Fruit fly (Drosophila melanogaster) whole organism, embryonic: ENCODE results near the gene CG33230.

ENCODE experiments used
- B-H1 ChIP-seq: fragments of 200-800 bp; sonication (Bioruptor generic); IDR thresholded peaks from 3 replicates; pipeline ENCODE4 v1.3.6; 2022; ENCODE audit warnings: missing biosample characterization, missing genetic modification characterization
- Blimp-1 ChIP-seq: fragments of 200-800 bp; sonication (Bioruptor generic); optimal IDR thresholded peaks from 3 replicates; lab custom pipeline; 2018; ENCODE audit warnings: missing biosample characterization, missing genetic modification characterization, mild to moderate bottlenecking, moderate library complexity, missing genetic modification reagents
- CG10431 ChIP-seq: fragments of 200-800 bp; sonication (Bioruptor generic); optimal IDR thresholded peaks from 3 replicates; lab custom pipeline; 2018; ENCODE audit warnings: missing biosample characterization, mild to moderate bottlenecking, missing genetic modification characterization
- CG12071 ChIP-seq: fragments of 200-800 bp; sonication (Bioruptor generic); optimal IDR thresholded peaks from 3 replicates; lab custom pipeline; 2018; ENCODE audit warnings: missing biosample characterization, mild to moderate bottlenecking, missing genetic modification characterization
- CG14710 ChIP-seq: fragments of 200-800 bp; sonication (Bioruptor generic); optimal IDR thresholded peaks from 3 replicates; lab custom pipeline; 2019; ENCODE audit warnings: missing biosample characterization, mild to moderate bottlenecking, missing genetic modification characterization, moderate library complexity
- CG14860 ChIP-seq: fragments of 200-800 bp; sonication (Bioruptor generic); IDR thresholded peaks from 3 replicates; pipeline ENCODE4 v1.3.6; 2022; ENCODE audit warnings: missing biosample characterization, missing genetic modification characterization; ENCODE audit not compliant: partially characterized antibody
- CG15601 ChIP-seq: fragments of 200-800 bp; sonication (Bioruptor generic); optimal IDR thresholded peaks from 3 replicates; lab custom pipeline; 2019; ENCODE audit warnings: missing biosample characterization, mild to moderate bottlenecking, missing genetic modification characterization, moderate library complexity
- CG17186 ChIP-seq: fragments of 200-800 bp; sonication (Bioruptor generic); optimal IDR thresholded peaks from 3 replicates; lab custom pipeline; 2017; ENCODE audit warnings: missing biosample characterization, missing genetic modification reagents, missing genetic modification characterization
- CG17568 ChIP-seq: fragments of 200-800 bp; sonication (Bioruptor generic); optimal IDR thresholded peaks from 2 replicates; lab custom pipeline; 2018; ENCODE audit warnings: missing biosample characterization, mild to moderate bottlenecking, missing genetic modification characterization, moderate library complexity
- CG17829 ChIP-seq: fragments of 200-800 bp; optimal IDR thresholded peaks from 2 replicates; lab custom pipeline; 2019; ENCODE audit warnings: missing biosample characterization, mild to moderate bottlenecking, missing genetic modification characterization, moderate library complexity
- CG18262 ChIP-seq: fragments of 200-800 bp; optimal IDR thresholded peaks from 3 replicates; lab custom pipeline; 2019; ENCODE audit warnings: missing biosample characterization, mild to moderate bottlenecking, missing genetic modification characterization, moderate library complexity
- CG2116 ChIP-seq: fragments of 200-800 bp; sonication (Bioruptor generic); optimal IDR thresholded peaks from 3 replicates; lab custom pipeline; 2018; ENCODE audit warnings: missing biosample characterization, mild to moderate bottlenecking, missing genetic modification characterization
- CG2889 ChIP-seq: fragments of 200-800 bp; sonication (Bioruptor generic); IDR thresholded peaks from 3 replicates; pipeline ENCODE4 v1.3.6; 2022; ENCODE audit warnings: missing biosample characterization, missing genetic modification characterization
- CG32772 ChIP-seq: fragments of 200-800 bp; sonication (Bioruptor generic); IDR thresholded peaks from 2 replicates; pipeline ENCODE4 v1.3.6; 2022; ENCODE audit warnings: missing biosample characterization, missing genetic modification characterization
- CG34224 ChIP-seq: fragments of 200-800 bp; sonication (Bioruptor generic); IDR thresholded peaks from 3 replicates; pipeline ENCODE4 v1.3.6; 2022; ENCODE audit warnings: missing biosample characterization, missing genetic modification characterization; ENCODE audit not compliant: partially characterized antibody
- CG3838 ChIP-seq: fragments of 200-800 bp; sonication (Bioruptor generic); optimal IDR thresholded peaks from 3 replicates; lab custom pipeline; 2016; ENCODE audit warnings: missing biosample characterization, missing genetic modification characterization
- CG4424 ChIP-seq: fragments of 200-800 bp; sonication (Bioruptor generic); optimal IDR thresholded peaks from 3 replicates; lab custom pipeline; 2016; ENCODE audit warnings: missing biosample characterization, missing genetic modification characterization
- CG6683 ChIP-seq: fragments of 200-800 bp; sonication (Bioruptor generic); optimal IDR thresholded peaks from 2 replicates; lab custom pipeline; 2017; ENCODE audit warnings: missing biosample characterization, mild to moderate bottlenecking, missing genetic modification characterization, missing genetic modification reagents
- CG6689 ChIP-seq: fragments of 200-800 bp; sonication (Bioruptor generic); IDR thresholded peaks from 2 replicates; pipeline ENCODE4 v1.3.6; 2022; ENCODE audit warnings: missing biosample characterization, missing genetic modification characterization
- CG7271 ChIP-seq: fragments of 200-800 bp; sonication (Bioruptor generic); optimal IDR thresholded peaks from 2 replicates; lab custom pipeline; 2018; ENCODE audit warnings: missing biosample characterization, mild to moderate bottlenecking, missing genetic modification characterization, moderate library complexity
- CG8290 ChIP-seq, 3 experiments: fragments of 200-800 bp; sonication (Bioruptor generic); optimal IDR thresholded peaks; 2 replicates each; lab custom pipeline; 2016 to 2019; ENCODE audit warnings: missing biosample characterization in 3 of 3, missing genetic modification characterization in 3 of 3, mild to moderate bottlenecking in 2 of 3, moderate library complexity in 1 of 3
- CG8359 ChIP-seq: fragments of 200-800 bp; sonication (Bioruptor generic); optimal IDR thresholded peaks from 2 replicates; lab custom pipeline; 2017; ENCODE audit warnings: missing biosample characterization, mild to moderate bottlenecking, missing genetic modification characterization, borderline replicate concordance
- D ChIP-seq, 2 experiments: fragments of 200-800 bp in 1 of 2; fragments of >200 bp in 1 of 2; sonication (Bioruptor generic) in 1 of 2; optimal IDR thresholded peaks; 2 replicates in 1 of 2; 3 replicates in 1 of 2; lab custom pipeline; 2017; ENCODE audit warnings: mild to moderate bottlenecking in 1 of 2, missing biosample characterization in 1 of 2, missing genetic modification characterization in 1 of 2, missing genetic modification reagents in 1 of 2
- Dip3 ChIP-seq: fragments of 200-800 bp; sonication (Bioruptor generic); optimal IDR thresholded peaks from 3 replicates; lab custom pipeline; 2016; ENCODE audit warnings: missing biosample characterization, missing genetic modification characterization
- Eip74EF ChIP-seq, 2 experiments: fragments of 200-800 bp in 1 of 2; fragments of >200 bp in 1 of 2; sonication (Bioruptor generic) in 1 of 2; optimal IDR thresholded peaks; 2 replicates each; lab custom pipeline; 2017 to 2019; ENCODE audit warnings: missing biosample characterization in 2 of 2, missing genetic modification characterization in 2 of 2, mild to moderate bottlenecking in 1 of 2, moderate library complexity in 1 of 2
- Elba2 ChIP-seq: fragments of 200-800 bp; sonication (Bioruptor generic); optimal IDR thresholded peaks from 3 replicates; lab custom pipeline; 2016; ENCODE audit warnings: missing biosample characterization, missing genetic modification characterization
- GATAe ChIP-seq: fragments of 200-800 bp; sonication (Bioruptor generic); conservative IDR thresholded peaks from 2 replicates; pipeline ENCODE4 v1.3.6; 2022; ENCODE audit warnings: missing biosample characterization, missing genetic modification characterization
- Hr51 ChIP-seq, 2 experiments: fragments of 200-800 bp; sonication (Bioruptor generic); optimal IDR thresholded peaks; 2 replicates in 1 of 2; 3 replicates in 1 of 2; lab custom pipeline; 2016 to 2018; ENCODE audit warnings: missing biosample characterization in 2 of 2, missing genetic modification characterization in 2 of 2, mild to moderate bottlenecking in 1 of 2, moderate library complexity in 1 of 2
- Hsf ChIP-seq: fragments of 200-800 bp; sonication (Bioruptor generic); optimal IDR thresholded peaks from 3 replicates; lab custom pipeline; 2016; ENCODE audit warnings: missing biosample characterization, missing genetic modification characterization
- Max ChIP-seq: fragments of 200-800 bp; sonication (Bioruptor generic); optimal IDR thresholded peaks from 2 replicates; lab custom pipeline; 2016; ENCODE audit warnings: missing biosample characterization, mild to moderate bottlenecking, missing genetic modification characterization
- Sox100B ChIP-seq: fragments of 200-800 bp; sonication (Bioruptor generic); optimal IDR thresholded peaks from 3 replicates; lab custom pipeline; 2018; ENCODE audit warnings: missing biosample characterization, mild to moderate bottlenecking, missing genetic modification characterization
- ara ChIP-seq: fragments of 200-800 bp; sonication (Bioruptor generic); IDR thresholded peaks from 2 replicates; pipeline ENCODE4 v1.3.6; 2022; ENCODE audit warnings: missing biosample characterization, missing genetic modification characterization
- bab2 ChIP-seq: fragments of 200-800 bp; sonication (Bioruptor generic); optimal IDR thresholded peaks from 2 replicates; lab custom pipeline; 2016; ENCODE audit warnings: missing biosample characterization, missing genetic modification characterization
- bbx ChIP-seq: fragments of 200-800 bp; sonication (Bioruptor generic); IDR thresholded peaks from 2 replicates; pipeline ENCODE4 v1.3.6; 2022; ENCODE audit warnings: missing biosample characterization, missing genetic modification characterization; ENCODE audit not compliant: partially characterized antibody
- bigmax ChIP-seq: fragments of 200-800 bp; sonication (Bioruptor generic); optimal IDR thresholded peaks from 2 replicates; lab custom pipeline; 2018; ENCODE audit warnings: missing biosample characterization, mild to moderate bottlenecking, missing genetic modification characterization
- crol ChIP-seq: fragments of 200-800 bp; sonication (Bioruptor generic); IDR thresholded peaks from 2 replicates; pipeline ENCODE4 v1.3.6; 2022; ENCODE audit warnings: missing biosample characterization, missing genetic modification characterization
- crp ChIP-seq, 2 experiments: fragments of 200-800 bp; sonication (Bioruptor generic); optimal IDR thresholded peaks; 2 replicates in 1 of 2; 3 replicates in 1 of 2; lab custom pipeline; 2017; ENCODE audit warnings: missing biosample characterization in 2 of 2, missing genetic modification characterization in 2 of 2, mild to moderate bottlenecking in 1 of 2, moderate library complexity in 1 of 2
- fd102C ChIP-seq: fragments of 200-800 bp; sonication (Bioruptor generic); optimal IDR thresholded peaks from 2 replicates; lab custom pipeline; 2018; ENCODE audit warnings: missing biosample characterization, mild to moderate bottlenecking, missing genetic modification characterization, moderate library complexity
- gce ChIP-seq: fragments of 200-800 bp; sonication (Bioruptor generic); IDR thresholded peaks from 3 replicates; pipeline ENCODE4 v1.3.6; 2022; ENCODE audit warnings: missing biosample characterization, missing genetic modification characterization
- insv ChIP-seq, 2 experiments: fragments of 200-800 bp; sonication (Bioruptor generic); optimal IDR thresholded peaks; 3 replicates each; lab custom pipeline; 2016 to 2018; ENCODE audit warnings: missing biosample characterization in 2 of 2, missing genetic modification characterization in 2 of 2
- kay ChIP-seq: fragments of 200-800 bp; sonication (Bioruptor generic); optimal IDR thresholded peaks from 2 replicates; lab custom pipeline; 2016; ENCODE audit warnings: missing biosample characterization, missing genetic modification characterization
- lmd ChIP-seq: fragments of 200-800 bp; sonication (Bioruptor generic); IDR thresholded peaks from 2 replicates; pipeline ENCODE4 v1.3.6; 2022; ENCODE audit warnings: missing biosample characterization, missing genetic modification characterization
- ro ChIP-seq: fragments of 200-800 bp; sonication (Bioruptor generic); IDR thresholded peaks from 2 replicates; pipeline ENCODE4 v1.3.6; 2022; ENCODE audit warnings: missing biosample characterization, missing genetic modification characterization
- sr ChIP-seq: fragments of 200-800 bp; sonication (Bioruptor generic); IDR thresholded peaks from 3 replicates; pipeline ENCODE4 v1.3.6; 2022; ENCODE audit warnings: missing biosample characterization, missing genetic modification characterization
- ssp ChIP-seq: fragments of 200-800 bp; sonication (Bioruptor generic); IDR thresholded peaks from 2 replicates; pipeline ENCODE4 v1.3.6; 2022; ENCODE audit warnings: missing biosample characterization, missing genetic modification characterization
- tio ChIP-seq: fragments of 200-800 bp; sonication (Bioruptor generic); optimal IDR thresholded peaks from 2 replicates; lab custom pipeline; 2017; ENCODE audit warnings: missing biosample characterization, missing genetic modification characterization, inconsistent platforms
- twi ChIP-seq: fragments of 200-800 bp; optimal IDR thresholded peaks from 2 replicates; lab custom pipeline; 2019; ENCODE audit warnings: missing biosample characterization, mild to moderate bottlenecking, missing genetic modification characterization, moderate library complexity
- unpg ChIP-seq: fragments of 200-800 bp; sonication (Bioruptor generic); optimal IDR thresholded peaks from 3 replicates; lab custom pipeline; 2018; ENCODE audit warnings: missing biosample characterization, mild to moderate bottlenecking, missing genetic modification characterization, moderate library complexity
- yki ChIP-seq: fragments of >200 bp; optimal IDR thresholded peaks from 3 replicates; lab custom pipeline; 2018

The CG33230 gene

dm6 chr3L:1576489-1577106 lies 41.6 kb upstream of the CG33230 start, which contains the start of gene CG13917 (continued):
- no peak; the same call in 2 of the 3 replicates for TF ChIP-seq CG34224 (GFP tag; lab: Robert Waterston, UW)
- TF ChIP-seq CG32772 (GFP tag; lab: Robert Waterston, UW): no peak
- no peak for TF ChIP-seq insv (GFP tag; optimal IDR thresholded peaks at IDR 0.05; lab: Kevin White, UChicago)
- peak; percentile 64 for TF ChIP-seq bbx (GFP tag; lab: Robert Waterston, UW)
- TF ChIP-seq Elba2 (GFP tag; lab: Kevin White, UChicago): no peak
- TF ChIP-seq CG17568 (GFP tag; lab: Kevin White, UChicago): no peak
- TF ChIP-seq CG15601 (tag; lab: Kevin White, UChicago): no peak
- peak; percentile 1 for TF ChIP-seq kay (GFP tag; lab: Kevin White, UChicago)
- peak; percentile 100 for TF ChIP-seq CG8359 (GFP tag; lab: Kevin White, UChicago)
- TF ChIP-seq CG18262 (tag; lab: Kevin White, UChicago): no peak
- no peak for TF ChIP-seq tio (GFP tag; lab: Kevin White, UChicago)
- TF ChIP-seq lmd (GFP tag; lab: Robert Waterston, UW): no peak
- no peak for TF ChIP-seq crp (GFP tag; optimal IDR thresholded peaks at IDR 0.05; lab: Kevin White, UChicago)
- TF ChIP-seq Hr51 (GFP tag; optimal IDR thresholded peaks at IDR 0.05; lab: Kevin White, UChicago): no peak
- TF ChIP-seq GATAe: no peak
- peak; percentile 12 for TF ChIP-seq CG8290 (GFP tag; optimal IDR thresholded peaks at IDR 0.05; lab: Kevin White, UChicago)
- peak in 1 of 2 experiments; percentile 14 for TF ChIP-seq CG8290 (tag; optimal IDR thresholded peaks at IDR 0.05; lab: Kevin White, UChicago)
- TF ChIP-seq CG17829: peak; percentile 25
- no peak for TF ChIP-seq ro (GFP tag; lab: Robert Waterston, UW)
- TF ChIP-seq Dip3 (GFP tag; lab: Kevin White, UChicago): no peak
- no peak for TF ChIP-seq CG3838 (GFP tag; lab: Kevin White, UChicago)
- TF ChIP-seq CG14710 (tag; lab: Kevin White, UChicago): peak; percentile 76
- TF ChIP-seq Max (GFP tag; lab: Kevin White, UChicago): no peak
- TF ChIP-seq Eip74EF (GFP tag; optimal IDR thresholded peaks at IDR 0.05; lab: Kevin White, UChicago): no peak
- no peak for TF ChIP-seq CG12071 (GFP tag; lab: Kevin White, UChicago)
- TF ChIP-seq CG14860 (GFP tag; lab: Robert Waterston, UW): no peak
- no peak for TF ChIP-seq CG10431 (GFP tag; lab: Kevin White, UChicago)
- no peak for TF ChIP-seq CG2889 (GFP tag; lab: Robert Waterston, UW)
- TF ChIP-seq sr (GFP tag; lab: Robert Waterston, UW): no peak
- TF ChIP-seq ssp (GFP tag; lab: Robert Waterston, UW): no peak
- no peak for TF ChIP-seq bab2 (GFP tag; lab: Kevin White, UChicago)
- no peak for TF ChIP-seq B-H1 (GFP tag; lab: Robert Waterston, UW)
- no peak for TF ChIP-seq yki (lab: Kevin White, UChicago)
- TF ChIP-seq CG2116 (GFP tag; lab: Kevin White, UChicago): peak; percentile 33
- no peak for TF ChIP-seq crol
- TF ChIP-seq ara (GFP tag; lab: Robert Waterston, UW): no peak
- no peak for TF ChIP-seq D (optimal IDR thresholded peaks at IDR 0.05; lab: Kevin White, UChicago)
- no peak for TF ChIP-seq D (GFP tag; optimal IDR thresholded peaks at IDR 0.05; lab: Kevin White, UChicago)
- TF ChIP-seq Hsf (GFP tag; lab: Kevin White, UChicago): no peak
- TF ChIP-seq CG6689: no peak
- TF ChIP-seq CG17186 (GFP tag; lab: Kevin White, UChicago): peak; percentile 1
- no peak for TF ChIP-seq gce (GFP tag; lab: Robert Waterston, UW)
- no peak for TF ChIP-seq Sox100B (GFP tag; lab: Kevin White, UChicago)
- TF ChIP-seq bigmax: no peak
- TF ChIP-seq CG4424: no peak
- no peak for TF ChIP-seq fd102C (GFP tag; lab: Kevin White, UChicago)
- no peak for TF ChIP-seq unpg (GFP tag; lab: Kevin White, UChicago)
- no peak for TF ChIP-seq twi (tag; lab: Kevin White, UChicago)
- no peak for TF ChIP-seq CG7271 (tag; lab: Kevin White, UChicago)
- no peak for TF ChIP-seq Blimp-1 (GFP tag; lab: Kevin White, UChicago)
- no peak for TF ChIP-seq CG6683 (GFP tag; lab: Kevin White, UChicago)
